Fruit fly (Drosophila melanogaster) whole organism, adult: ENCODE results near the gene Prtl99C.

Experiments
- CG11617 ChIP-seq: fragments of 200-800 bp; sonication (Bioruptor generic); optimal IDR thresholded peaks from 2 replicates; lab custom pipeline; 2017; ENCODE audit warnings: mild to moderate bottlenecking, missing biosample characterization, missing genetic modification reagents, missing genetic modification characterization
- CG12768 ChIP-seq: fragments of 200-800 bp; sonication (Bioruptor generic); optimal IDR thresholded peaks from 2 replicates; lab custom pipeline; 2017; ENCODE audit warnings: missing biosample characterization, missing genetic modification characterization, mild to moderate bottlenecking, moderate library complexity, missing genetic modification reagents
- CG14711 ChIP-seq: fragments of 200-800 bp; sonication (Bioruptor generic); optimal IDR thresholded peaks from 2 replicates; lab custom pipeline; 2018; ENCODE audit warnings: missing biosample characterization, mild to moderate bottlenecking, missing genetic modification characterization, moderate library complexity
- CG1620 ChIP-seq: fragments of 200-800 bp; sonication (Bioruptor generic); optimal IDR thresholded peaks from 2 replicates; lab custom pipeline; 2016; ENCODE audit warnings: missing biosample characterization, missing genetic modification characterization
- CG33017 ChIP-seq: fragments of 200-800 bp; sonication (Bioruptor generic); optimal IDR thresholded peaks from 2 replicates; lab custom pipeline; 2018; ENCODE audit warnings: missing biosample characterization, mild to moderate bottlenecking, missing genetic modification characterization, moderate library complexity
- CG5204 ChIP-seq: fragments of 200-800 bp; sonication (Bioruptor generic); optimal IDR thresholded peaks from 2 replicates; lab custom pipeline; 2016; ENCODE audit warnings: missing biosample characterization, missing genetic modification characterization
- CG7045 ChIP-seq: fragments of 200-800 bp; sonication (Bioruptor generic); optimal IDR thresholded peaks from 2 replicates; lab custom pipeline; 2017; ENCODE audit warnings: missing biosample characterization, mild to moderate bottlenecking, missing genetic modification characterization
- CG7101 ChIP-seq: fragments of 200-800 bp; sonication (Bioruptor generic); optimal IDR thresholded peaks from 2 replicates; lab custom pipeline; 2018; ENCODE audit warnings: missing biosample characterization, mild to moderate bottlenecking, missing genetic modification characterization, moderate library complexity
- Clk ChIP-seq: fragments of 200-800 bp; sonication (Bioruptor generic); optimal IDR thresholded peaks from 2 replicates; lab custom pipeline; 2017; ENCODE audit warnings: missing biosample characterization, missing genetic modification characterization
- Crg-1 ChIP-seq: fragments of 200-800 bp; sonication (Bioruptor generic); optimal IDR thresholded peaks from 2 replicates; lab custom pipeline; 2016; ENCODE audit warnings: missing biosample characterization, missing genetic modification characterization
- Hr96 ChIP-seq: fragments of 200-800 bp; sonication (Bioruptor generic); optimal IDR thresholded peaks from 2 replicates; lab custom pipeline; 2016; ENCODE audit warnings: missing biosample characterization, missing genetic modification characterization
- Mnt ChIP-seq: fragments of 200-800 bp; sonication (Bioruptor generic); optimal IDR thresholded peaks from 2 replicates; lab custom pipeline; 2016; ENCODE audit warnings: missing biosample characterization, mild to moderate bottlenecking, missing genetic modification characterization
- bab1 ChIP-seq: fragments of 200-800 bp; sonication (Bioruptor generic); optimal IDR thresholded peaks from 3 replicates; lab custom pipeline; 2019; ENCODE audit warnings: missing biosample characterization, mild to moderate bottlenecking, missing genetic modification characterization, moderate library complexity
- cic ChIP-seq: fragments of 200-800 bp; sonication (Bioruptor generic); optimal IDR thresholded peaks from 2 replicates; lab custom pipeline; 2017; ENCODE audit warnings: missing biosample characterization, mild to moderate bottlenecking, missing genetic modification characterization, moderate library complexity
- cnc ChIP-seq, 2 experiments: fragments of >200 bp; optimal IDR thresholded peaks; 2 replicates each; lab custom pipeline; 2017
- kay ChIP-seq: fragments of 200-800 bp; sonication (Bioruptor generic); peaks from one replicate; lab custom pipeline; 2016; ENCODE audit warnings: missing biosample characterization, missing genetic modification characterization, borderline replicate concordance
- ovo ChIP-seq: fragments of 200-800 bp; sonication (Bioruptor generic); optimal IDR thresholded peaks from 2 replicates; lab custom pipeline; 2016; ENCODE audit warnings: missing biosample characterization, missing genetic modification characterization
- pad ChIP-seq: fragments of 200-800 bp; sonication (Bioruptor generic); optimal IDR thresholded peaks from 3 replicates; lab custom pipeline; 2017; ENCODE audit warnings: missing biosample characterization, missing genetic modification characterization, mild to moderate bottlenecking, moderate library complexity, missing genetic modification reagents
- tj ChIP-seq: fragments of 200-800 bp; sonication (Bioruptor generic); optimal IDR thresholded peaks from 3 replicates; lab custom pipeline; 2017; ENCODE audit warnings: missing biosample characterization, mild to moderate bottlenecking, missing genetic modification characterization, moderate library complexity
- toe ChIP-seq: fragments of 200-800 bp; sonication (Bioruptor generic); optimal IDR thresholded peaks from 2 replicates; lab custom pipeline; 2016; ENCODE audit warnings: missing biosample characterization, missing genetic modification characterization

Gene Prtl99C

dm6 chr3R:29816266-29816665, 19.5 kb upstream of the Prtl99C start, which contains the start of gene Vps16B:
Gene Vps16B, minus strand, starts transcription at chr3R:29816451.
- TF ChIP-seq pad (no peak), Clk (GFP tag; lab: Kevin White, UChicago) (no peak), Hr96 (GFP tag; lab: Kevin White, UChicago) (no peak), CG7045 (no peak), Mnt (GFP tag; lab: Kevin White, UChicago) (no peak), CG5204 (GFP tag; lab: Kevin White, UChicago) (no peak), ovo (no peak), CG12768 (GFP tag; lab: Kevin White, UChicago) (no peak), CG7101 (tag; lab: Kevin White, UChicago) (no peak), CG11617 (no peak), cic (GFP tag; lab: Kevin White, UChicago) (no peak), CG14711 (tag; lab: Kevin White, UChicago) (no peak), CG33017 (tag; lab: Kevin White, UChicago) (no peak), bab1 (GFP tag; lab: Kevin White, UChicago) (no peak), tj (GFP tag; lab: Kevin White, UChicago) (no peak), Crg-1 (GFP tag; lab: Kevin White, UChicago) (no peak), toe (GFP tag; lab: Kevin White, UChicago) (no peak)

DNA sequence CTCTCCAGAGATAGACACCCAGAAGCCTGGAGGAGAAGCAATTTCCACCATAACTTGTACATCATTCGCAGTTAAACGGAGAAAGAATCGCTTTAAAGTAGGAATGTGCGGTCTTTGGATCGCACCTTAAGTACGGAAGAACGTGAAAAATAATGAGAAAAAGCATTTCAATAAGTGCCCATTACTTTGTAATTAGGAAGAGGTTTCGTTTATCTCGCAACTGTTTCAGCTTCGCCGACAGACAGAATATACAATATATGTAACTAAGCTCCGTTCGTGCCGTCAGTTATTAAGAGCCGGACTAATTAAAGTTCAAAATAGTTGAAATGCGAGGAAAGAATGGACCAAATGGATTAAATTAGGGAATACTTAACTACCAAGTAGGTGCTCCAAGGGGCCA, 18.1 kb upstream of the Prtl99C start, which contains the start of gene CG7829:
Gene CG7829, minus strand, starts transcription at position 101 of the 400 bp plus-strand sequence.
- TF ChIP-seq CG1620 (GFP tag; lab: Kevin White, UChicago) = no peak
- no peak for TF ChIP-seq cnc (optimal IDR thresholded peaks at IDR 0.05; lab: Kevin White, UChicago)
- TF ChIP-seq CG5204 (GFP tag; lab: Kevin White, UChicago) = no peak
- no peak for TF ChIP-seq Hr96 (GFP tag; lab: Kevin White, UChicago)
- no peak for TF ChIP-seq Mnt (GFP tag; lab: Kevin White, UChicago)
- no peak for TF ChIP-seq bab1 (GFP tag; lab: Kevin White, UChicago)
- no peak for TF ChIP-seq CG12768 (GFP tag; lab: Kevin White, UChicago)
- no peak for TF ChIP-seq Clk (GFP tag; lab: Kevin White, UChicago)
- no peak for TF ChIP-seq tj (GFP tag; lab: Kevin White, UChicago)
- TF ChIP-seq CG14711 (tag; lab: Kevin White, UChicago) = no peak
- TF ChIP-seq CG11617 = no peak

dm6 chr3R:29818434-29819268, 17.1 kb upstream of the Prtl99C start, which contains the start of gene neo:
Gene neo, plus strand, starts transcription at chr3R:29819131.
- TF ChIP-seq bab1 (GFP tag; lab: Kevin White, UChicago) (no peak), CG1620 (GFP tag; lab: Kevin White, UChicago) (no peak), tj (GFP tag; lab: Kevin White, UChicago) (no peak), CG7045 (no peak), kay (GFP tag; lab: Kevin White, UChicago) (no peak), CG5204 (GFP tag; lab: Kevin White, UChicago) (no peak), Hr96 (GFP tag; lab: Kevin White, UChicago) (no peak), Clk (GFP tag; lab: Kevin White, UChicago) (no peak), pad (no peak), cic (GFP tag; lab: Kevin White, UChicago) (no peak), ovo (no peak), cnc (optimal IDR thresholded peaks at IDR 0.05; lab: Kevin White, UChicago) (no peak), toe (GFP tag; lab: Kevin White, UChicago) (no peak), CG14711 (tag; lab: Kevin White, UChicago) (no peak), CG11617 (no peak)

DNA sequence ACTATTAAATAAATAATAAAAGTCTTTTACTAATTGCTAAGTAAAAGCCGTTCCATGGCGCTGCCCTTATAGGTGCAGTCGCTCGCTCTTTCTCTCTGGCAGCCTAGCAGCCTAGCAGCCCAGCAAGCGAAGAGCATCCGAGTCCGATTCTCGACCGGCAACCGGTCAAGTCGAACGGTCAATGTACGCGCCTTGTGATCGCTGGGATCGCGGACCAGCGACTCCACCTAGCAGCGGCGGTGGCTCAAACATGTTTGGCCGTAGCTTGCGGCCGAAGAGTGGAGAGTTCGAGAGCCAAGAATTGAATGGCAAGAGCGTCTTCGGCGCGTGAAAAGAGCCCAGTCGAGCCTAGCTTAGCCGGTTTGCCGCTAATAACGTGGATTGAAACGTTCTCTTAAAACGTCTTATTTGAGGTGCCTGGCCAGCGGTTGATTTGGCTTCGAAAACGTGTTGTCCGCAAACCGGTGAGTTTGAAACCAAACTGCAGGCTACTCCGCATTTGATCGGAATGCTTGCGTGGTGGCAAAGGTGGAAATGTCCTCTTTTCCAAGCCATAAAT, 6.4 kb upstream of the Prtl99C start:
- TF ChIP-seq CG7101 (tag; lab: Kevin White, UChicago) (no peak), tj (GFP tag; lab: Kevin White, UChicago) (no peak), cic (GFP tag; lab: Kevin White, UChicago) (no peak), CG1620 (GFP tag; lab: Kevin White, UChicago) (no peak), Hr96 (GFP tag; lab: Kevin White, UChicago) (no peak), CG33017 (tag; lab: Kevin White, UChicago) (no peak), Clk (GFP tag; lab: Kevin White, UChicago) (no peak), CG7045 (no peak), pad (no peak), kay (GFP tag; lab: Kevin White, UChicago) (no peak), cnc (optimal IDR thresholded peaks at IDR 0.05; lab: Kevin White, UChicago) (no peak), CG5204 (GFP tag; lab: Kevin White, UChicago) (no peak), CG12768 (GFP tag; lab: Kevin White, UChicago) (no peak), CG11617 (no peak), bab1 (GFP tag; lab: Kevin White, UChicago) (no peak), Mnt (GFP tag; lab: Kevin White, UChicago) (no peak), CG14711 (tag; lab: Kevin White, UChicago) (no peak), Crg-1 (GFP tag; lab: Kevin White, UChicago) (no peak), toe (GFP tag; lab: Kevin White, UChicago) (no peak), ovo (no peak)

DNA sequence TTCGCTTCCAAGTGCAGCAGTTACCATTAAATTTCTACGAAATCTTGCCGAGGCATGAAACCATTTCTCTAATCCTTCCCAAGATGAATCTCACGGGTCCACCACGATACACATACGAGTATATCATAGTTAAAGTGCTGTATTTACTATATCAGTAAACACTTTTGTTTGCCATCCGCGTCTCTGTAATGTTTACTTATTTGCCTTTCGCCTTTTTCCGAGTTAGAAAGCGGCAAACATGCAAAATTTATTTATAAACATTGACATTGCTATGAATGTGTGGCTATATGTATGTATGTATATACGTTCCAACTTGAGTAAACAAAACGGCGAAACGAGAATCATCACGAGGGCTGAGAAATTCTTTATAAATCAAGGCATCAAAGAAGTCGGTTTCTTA, 4.8 kb upstream of the Prtl99C start:
- TF ChIP-seq Clk (GFP tag; lab: Kevin White, UChicago) (no peak), CG5204 (GFP tag; lab: Kevin White, UChicago) (no peak), ovo (no peak), toe (GFP tag; lab: Kevin White, UChicago) (no peak), CG7101 (tag; lab: Kevin White, UChicago) (peak; percentile 69), cnc (optimal IDR thresholded peaks at IDR 0.05; lab: Kevin White, UChicago) (no peak), CG7045 (peak; percentile 79), tj (GFP tag; lab: Kevin White, UChicago) (no peak), CG1620 (GFP tag; lab: Kevin White, UChicago) (no peak), CG11617 (no peak), CG12768 (GFP tag; lab: Kevin White, UChicago) (peak; percentile 17), bab1 (GFP tag; lab: Kevin White, UChicago) (no peak), Hr96 (GFP tag; lab: Kevin White, UChicago) (peak; percentile 29), cic (GFP tag; lab: Kevin White, UChicago) (peak; percentile 57), pad (peak; percentile 31), CG14711 (tag; lab: Kevin White, UChicago) (peak; percentile 69), Crg-1 (GFP tag; lab: Kevin White, UChicago) (peak; percentile 9), CG33017 (tag; lab: Kevin White, UChicago) (peak; percentile 55), Mnt (GFP tag; lab: Kevin White, UChicago) (no peak), kay (GFP tag; lab: Kevin White, UChicago) (no peak)
